Fruit fly (Drosophila melanogaster): ENCODE results near the gene dop.
A peak's percentile ranks its signal among the peaks of the same experiment; 100 is the strongest.

The dop gene

DNA sequence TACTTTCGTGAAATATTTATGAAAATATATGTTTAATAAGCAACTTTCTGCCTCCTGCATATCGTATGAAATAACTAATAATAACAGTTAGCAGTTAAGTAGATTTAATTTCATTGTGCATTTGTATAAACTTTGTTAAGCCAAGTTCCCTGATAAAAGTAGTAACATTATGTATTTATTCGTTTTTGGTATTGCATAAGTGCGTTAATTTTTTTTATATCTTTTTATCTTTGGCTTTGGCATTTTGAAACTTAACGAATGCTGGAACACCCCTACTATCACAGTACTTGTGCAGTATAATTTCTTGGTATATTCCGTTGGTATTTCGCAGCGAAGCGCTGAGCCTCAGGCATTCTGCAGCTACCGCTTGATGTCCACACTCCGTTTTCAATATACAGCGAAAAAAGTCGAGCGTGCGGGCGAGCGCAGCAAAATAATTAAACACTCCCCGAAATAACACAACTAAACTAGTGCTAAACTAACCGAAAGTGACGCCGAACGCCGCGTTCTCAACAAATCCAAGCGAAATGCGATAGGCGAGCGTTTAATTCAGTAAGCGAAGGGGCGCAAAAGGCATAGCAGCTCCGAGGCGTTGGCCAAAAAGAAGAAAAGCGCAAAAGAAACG, 22.8 kb downstream of the dop start, which contains the start of gene RhoGAP71E (continued):
- TF ChIP-seq Atf6 (GFP tag; IDR thresholded peaks at IDR 0.05), result peak; percentile 59
- peak; percentile 3 for TF ChIP-seq CG3995 (GFP tag; optimal IDR thresholded peaks at IDR 0.05)
- TF ChIP-seq Fer2 (tag; optimal IDR thresholded peaks at IDR 0.05), result peak; percentile 40
- no peak for TF ChIP-seq crp (GFP tag; optimal IDR thresholded peaks at IDR 0.05)
- TF ChIP-seq dati (GFP tag; IDR thresholded peaks at IDR 0.05), result no peak
- TF ChIP-seq sisA (GFP tag; IDR thresholded peaks at IDR 0.05), result peak; percentile 33
- peak; percentile 57 for TF ChIP-seq sug (tag; optimal IDR thresholded peaks at IDR 0.05)
- TF ChIP-seq ab (GFP tag; optimal IDR thresholded peaks at IDR 0.05), result no peak
- peak; percentile 65; the same call in 1 of the 2 replicates for TF ChIP-seq sob (GFP tag; IDR thresholded peaks at IDR 0.05)
- peak; percentile 52; the same call in 1 of the 2 replicates for TF ChIP-seq ato (GFP tag; IDR thresholded peaks at IDR 0.05; ENCODE audit: partially characterized antibody)
- peak; percentile 56 for TF ChIP-seq HmgD (GFP tag; optimal IDR thresholded peaks at IDR 0.05)
- TF ChIP-seq phol (tag; optimal IDR thresholded peaks at IDR 0.05), result peak; percentile 44
- TF ChIP-seq CG6272 (GFP tag; IDR thresholded peaks at IDR 0.05), result no peak
- peak; percentile 62 for TF ChIP-seq CG12659 (GFP tag; optimal IDR thresholded peaks at IDR 0.05)
- no peak for TF ChIP-seq CG1529 (GFP tag; optimal IDR thresholded peaks at IDR 0.05)
- TF ChIP-seq Bdp1 (GFP tag; optimal IDR thresholded peaks at IDR 0.05), result no peak
- TF ChIP-seq Mad (GFP tag; optimal IDR thresholded peaks at IDR 0.05), result no peak
- no peak for TF ChIP-seq ac (GFP tag; optimal IDR thresholded peaks at IDR 0.05)
- TF ChIP-seq lbe (GFP tag; optimal IDR thresholded peaks at IDR 0.05), result no peak
- TF ChIP-seq CG8765 (GFP tag; IDR thresholded peaks at IDR 0.05), result no peak
- TF ChIP-seq CG14667 (GFP tag; IDR thresholded peaks at IDR 0.05), result 0 out of 2 replicates have a peak, but pooled peaks have one; percentile 23
- peak; percentile 94 for TF ChIP-seq her (GFP tag; optimal IDR thresholded peaks at IDR 0.05)
- peak; percentile 44 for TF ChIP-seq CG17359 (tag; optimal IDR thresholded peaks at IDR 0.05)
- peak; percentile 31; the same call in 1 of the 2 replicates for TF ChIP-seq bbx (GFP tag; IDR thresholded peaks at IDR 0.05; ENCODE audit: partially characterized antibody)
- peak; percentile 23 for TF ChIP-seq CHES-1-like (GFP tag; optimal IDR thresholded peaks at IDR 0.05)
- TF ChIP-seq Hr3 (GFP tag; optimal IDR thresholded peaks at IDR 0.05), result no peak
- TF ChIP-seq Usf (GFP tag; optimal IDR thresholded peaks at IDR 0.05), result no peak
- TF ChIP-seq CG17361 (GFP tag; IDR thresholded peaks at IDR 0.05), result peak; percentile 69; the same call in 2 of the 3 replicates
- no peak for TF ChIP-seq CG10431 (GFP tag; optimal IDR thresholded peaks at IDR 0.05)
- TF ChIP-seq pros (GFP tag; optimal IDR thresholded peaks at IDR 0.05), result no peak
- peak; percentile 31 for TF ChIP-seq nerfin-1 (tag; optimal IDR thresholded peaks at IDR 0.05)
- TF ChIP-seq Dek (tag; optimal IDR thresholded peaks at IDR 0.05), result peak; percentile 11
- no peak for TF ChIP-seq CG2889 (GFP tag; IDR thresholded peaks at IDR 0.05)
- TF ChIP-seq toy (GFP tag; IDR thresholded peaks at IDR 0.05), result no peak
- no peak for TF ChIP-seq CG3065 (GFP tag; optimal IDR thresholded peaks at IDR 0.05)
- peak in 1 of 3 experiments; percentile 19 for TF ChIP-seq lola (GFP tag; optimal IDR thresholded peaks at IDR 0.05)
- no peak for TF ChIP-seq CG9437 (GFP tag; optimal IDR thresholded peaks at IDR 0.05)
- TF ChIP-seq CG10274 (GFP tag; optimal IDR thresholded peaks at IDR 0.05), result no peak
- no peak for TF ChIP-seq chn (GFP tag; optimal IDR thresholded peaks at IDR 0.05)
- TF ChIP-seq Pdp1 (GFP tag; optimal IDR thresholded peaks at IDR 0.05), result peak in 1 of 2 experiments; percentile 48
- peak; percentile 35; the same call in 1 of the 2 replicates for TF ChIP-seq CG31224 (GFP tag; IDR thresholded peaks at IDR 0.05)
- TF ChIP-seq Dref (GFP tag; IDR thresholded peaks at IDR 0.05), result no peak
- no peak for TF ChIP-seq NC2α (GFP tag; optimal IDR thresholded peaks at IDR 0.05)
- peak; percentile 58 for TF ChIP-seq CG32772 (GFP tag; IDR thresholded peaks at IDR 0.05)
- TF ChIP-seq CG7556 (GFP tag; optimal IDR thresholded peaks at IDR 0.05), result peak; percentile 6
- TF ChIP-seq Atf-2 (GFP tag; optimal IDR thresholded peaks at IDR 0.05), result no peak
- TF ChIP-seq bigmax (GFP tag; optimal IDR thresholded peaks at IDR 0.05), result peak; percentile 24
- peak; percentile 91 for TF ChIP-seq Med (GFP tag)
- no peak for TF ChIP-seq tup (GFP tag; optimal IDR thresholded peaks at IDR 0.05)
- TF ChIP-seq CG12391 (tag; optimal IDR thresholded peaks at IDR 0.05), result peak; percentile 41

Data from whole organism, embryonic.